Worm (Caenorhabditis elegans) whole organism, mixed stage, embryonic: Measurements from ENCODE around the gene pigc-1.

Source experiments
- M03D4.4 ChIP-seq: sonication (generic microtip); optimal IDR thresholded peaks from 2 replicates; lab custom pipeline; 2017; ENCODE audit warnings: mild to moderate bottlenecking, missing genetic modification characterization, missing compliant biosample characterization
- bed-3 ChIP-seq: fragments of 200-800 bp; sonication (Bioruptor generic); optimal IDR thresholded peaks from 3 replicates; lab custom pipeline; 2018; ENCODE audit warnings: mild to moderate bottlenecking, missing genetic modification characterization, moderate library complexity, missing compliant biosample characterization
- blmp-1 ChIP-seq: fragments of 150-350 bp; optimal IDR thresholded peaks from 2 replicates; lab custom pipeline; 2014; ENCODE audit warnings: missing biosample characterization, missing genetic modification characterization
- ceh-39 ChIP-seq: fragments of 150-350 bp; optimal IDR thresholded peaks from 2 replicates; lab custom pipeline; 2014; ENCODE audit warnings: missing biosample characterization, missing genetic modification characterization
- ceh-43 ChIP-seq: fragments of 200-800 bp; sonication (Bioruptor generic); optimal IDR thresholded peaks from 2 replicates; lab custom pipeline; 2018; ENCODE audit warnings: mild to moderate bottlenecking, missing genetic modification characterization, moderate library complexity, missing compliant biosample characterization
- ceh-83 ChIP-seq: fragments of 200-800 bp; sonication (Bioruptor generic); optimal IDR thresholded peaks from 2 replicates; lab custom pipeline; 2018; ENCODE audit warnings: mild to moderate bottlenecking, missing genetic modification characterization, missing compliant biosample characterization
- ces-1 ChIP-seq: fragments of 150-350 bp; optimal IDR thresholded peaks from 2 replicates; lab custom pipeline; 2014; ENCODE audit warnings: missing biosample characterization, missing genetic modification reagents, missing genetic modification characterization
- cnd-1 ChIP-seq: fragments of 200-800 bp; sonication (Bioruptor generic); optimal IDR thresholded peaks from 2 replicates; lab custom pipeline; 2018; ENCODE audit warnings: mild to moderate bottlenecking, missing genetic modification characterization, missing compliant biosample characterization
- drap-1 ChIP-seq: fragments of 200-800 bp; sonication (Bioruptor generic); optimal IDR thresholded peaks from 3 replicates; lab custom pipeline; 2018; ENCODE audit warnings: mild to moderate bottlenecking, missing genetic modification characterization, missing compliant biosample characterization
- elt-1 ChIP-seq: sonication (generic microtip); optimal IDR thresholded peaks from 2 replicates; lab custom pipeline; 2017; ENCODE audit warnings: missing genetic modification characterization, mild to moderate bottlenecking, missing compliant biosample characterization, antibody characterized with exemption, moderate library complexity, borderline replicate concordance; ENCODE audit not compliant: insufficient read depth
- elt-3 ChIP-seq: fragments of 150-350 bp; optimal IDR thresholded peaks from 2 replicates; lab custom pipeline; 2014; ENCODE audit warnings: missing biosample characterization, missing genetic modification characterization
- flh-1 ChIP-seq: fragments of 200-800 bp; sonication (Bioruptor generic); optimal IDR thresholded peaks from 2 replicates; lab custom pipeline; 2018; ENCODE audit warnings: mild to moderate bottlenecking, missing genetic modification characterization, moderate library complexity, missing compliant biosample characterization
- hlh-1 ChIP-seq: fragments of 150-350 bp; optimal IDR thresholded peaks from 2 replicates; lab custom pipeline; 2014; ENCODE audit warnings: missing biosample characterization, missing genetic modification reagents, missing genetic modification characterization
- lin-13 ChIP-seq: fragments of 150-350 bp; optimal IDR thresholded peaks from 2 replicates; lab custom pipeline; 2014; ENCODE audit warnings: missing biosample characterization, missing genetic modification characterization
- lin-32 ChIP-seq: fragments of 200-800 bp; sonication (Bioruptor generic); optimal IDR thresholded peaks from 2 replicates; lab custom pipeline; 2018; ENCODE audit warnings: mild to moderate bottlenecking, missing genetic modification characterization, missing compliant biosample characterization
- lsy-2 ChIP-seq: fragments of 150-350 bp; optimal IDR thresholded peaks from 2 replicates; lab custom pipeline; 2014; ENCODE audit warnings: missing biosample characterization, missing genetic modification characterization
- mab-5 ChIP-seq: fragments of 150-350 bp; optimal IDR thresholded peaks from 2 replicates; lab custom pipeline; 2014; ENCODE audit warnings: missing biosample characterization, missing genetic modification characterization
- mep-1 ChIP-seq: fragments of 150-350 bp; optimal IDR thresholded peaks from 2 replicates; lab custom pipeline; 2017; ENCODE audit warnings: missing biosample characterization, missing genetic modification reagents, missing genetic modification characterization, inconsistent platforms
- mls-2 ChIP-seq: sonication (generic microtip); optimal IDR thresholded peaks from 2 replicates; lab custom pipeline; 2016; ENCODE audit warnings: mild to moderate bottlenecking, missing genetic modification characterization, moderate library complexity, missing compliant biosample characterization
- nhr-12 ChIP-seq: fragments of 150-350 bp; optimal IDR thresholded peaks from 2 replicates; lab custom pipeline; 2014; ENCODE audit warnings: missing biosample characterization, missing genetic modification characterization
- nhr-2 ChIP-seq: fragments of 150-350 bp; optimal IDR thresholded peaks from 2 replicates; lab custom pipeline; 2014; ENCODE audit warnings: missing biosample characterization, missing genetic modification characterization
- nhr-237 ChIP-seq: fragments of 150-350 bp; optimal IDR thresholded peaks from 2 replicates; lab custom pipeline; 2014; ENCODE audit warnings: missing biosample characterization, missing genetic modification characterization
- nhr-28 ChIP-seq: fragments of 150-350 bp; optimal IDR thresholded peaks from 2 replicates; lab custom pipeline; 2014; ENCODE audit warnings: missing biosample characterization, missing genetic modification characterization
- nhr-76 ChIP-seq: sonication (generic microtip); optimal IDR thresholded peaks from 2 replicates; lab custom pipeline; 2017; ENCODE audit warnings: missing biosample characterization, missing genetic modification characterization
- pha-4 ChIP-seq: fragments of 150-350 bp; optimal IDR thresholded peaks from 2 replicates; lab custom pipeline; 2018; ENCODE audit warnings: missing biosample characterization, missing genetic modification reagents, missing genetic modification characterization
- sem-2 ChIP-seq: fragments of 200-800 bp; sonication (Bioruptor generic); optimal IDR thresholded peaks from 2 replicates; lab custom pipeline; 2018; ENCODE audit warnings: mild to moderate bottlenecking, missing genetic modification characterization, missing compliant biosample characterization
- snpc-4 ChIP-seq: fragments of 150-350 bp; optimal IDR thresholded peaks from 2 replicates; lab custom pipeline; 2014; ENCODE audit warnings: missing biosample characterization, missing genetic modification characterization
- sptf-1 ChIP-seq: sonication (generic microtip); optimal IDR thresholded peaks from 2 replicates; lab custom pipeline; 2017; ENCODE audit warnings: mild to moderate bottlenecking, missing genetic modification characterization, moderate library complexity, missing compliant biosample characterization
- tbx-8 ChIP-seq: fragments of 200-800 bp; sonication (Bioruptor generic); optimal IDR thresholded peaks from 2 replicates; lab custom pipeline; 2018; ENCODE audit warnings: mild to moderate bottlenecking, missing genetic modification characterization, moderate library complexity, missing compliant biosample characterization
- unc-120 ChIP-seq: sonication (generic microtip); optimal IDR thresholded peaks from 2 replicates; lab custom pipeline; 2017; ENCODE audit warnings: missing genetic modification characterization, missing compliant biosample characterization; ENCODE audit not compliant: poor library complexity, severe bottlenecking
- unc-62 ChIP-seq: fragments of 150-350 bp; optimal IDR thresholded peaks from 2 replicates; lab custom pipeline; 2014; ENCODE audit warnings: missing biosample characterization, missing genetic modification reagents, missing genetic modification characterization
- zip-8 ChIP-seq: fragments of 150-350 bp; optimal IDR thresholded peaks from 2 replicates; lab custom pipeline; 2014; ENCODE audit warnings: missing biosample characterization, missing genetic modification characterization

pigc-1 gene

DNA sequence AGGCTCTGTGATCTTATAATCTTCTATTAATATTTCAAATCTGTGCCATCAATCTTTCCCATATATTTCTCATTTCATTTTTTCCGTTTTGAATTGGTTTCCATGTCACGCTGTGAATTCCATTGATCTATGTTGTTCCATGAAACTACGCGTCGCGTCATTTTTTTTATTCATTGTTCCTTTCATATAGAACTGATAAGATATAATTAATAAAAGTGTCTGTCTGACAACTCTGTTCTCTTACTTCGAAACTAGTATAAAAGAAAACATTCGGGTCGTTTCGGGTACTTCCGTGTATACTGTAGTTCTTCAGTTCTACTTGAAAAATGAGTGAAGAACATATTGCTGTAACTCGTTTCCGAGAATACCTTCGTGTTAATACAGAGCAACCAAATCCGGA lies 31.6 kb upstream of the pigc-1 start, which contains the start of gene C10C5.3:
Gene C10C5.3 (plus strand): TSS at position 301 of the 400 bp plus-strand sequence.
- TF ChIP-seq pha-4 (no peak), tbx-8 (GFP tag; lab: Kevin White, UChicago) (no peak), ceh-39 (tag; lab: Kevin White, UChicago) (no peak), nhr-12 (no peak), nhr-237 (tag; lab: Kevin White, UChicago) (no peak), blmp-1 (no peak), snpc-4 (tag; lab: Kevin White, UChicago) (no peak), zip-8 (no peak), mls-2 (tag; lab: Kevin White, UChicago) (no peak), lin-32 (no peak), elt-3 (tag; lab: Kevin White, UChicago) (no peak), M03D4.4 (tag; lab: Kevin White, UChicago) (no peak), bed-3 (no peak), ceh-43 (GFP tag; lab: Kevin White, UChicago) (no peak), lin-13 (tag; lab: Kevin White, UChicago) (no peak), mab-5 (tag; lab: Kevin White, UChicago) (no peak), cnd-1 (tag; lab: Kevin White, UChicago) (no peak), ces-1 (GFP tag; lab: Kevin White, UChicago) (no peak), unc-120 (no peak), sem-2 (no peak)

DNA sequence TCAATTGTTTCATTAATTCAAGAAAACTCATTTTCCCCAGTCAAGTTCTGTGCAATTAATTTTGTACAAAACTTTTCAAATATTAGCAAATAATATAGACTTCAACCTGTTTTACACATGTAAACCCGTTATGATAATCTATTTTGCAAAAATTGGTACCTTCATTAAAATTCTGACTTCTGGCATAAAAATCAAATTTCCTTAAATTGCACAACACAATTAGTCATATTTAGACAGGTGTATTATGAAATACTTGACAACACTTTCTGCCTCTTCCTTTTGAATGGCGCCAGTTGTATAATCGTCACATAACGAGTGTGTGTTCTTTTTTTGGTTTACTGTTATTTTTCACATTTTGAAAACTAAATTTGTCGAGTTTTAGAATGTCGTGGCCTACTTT lies 28.2 kb upstream of the pigc-1 start, which contains the start of gene fbxc-58:
Gene fbxc-58 (plus strand): TSS at position 383 of the 400 bp plus-strand sequence.
- TF ChIP-seq tbx-8 (GFP tag; lab: Kevin White, UChicago) (no peak), M03D4.4 (tag; lab: Kevin White, UChicago) (no peak), snpc-4 (tag; lab: Kevin White, UChicago) (no peak), ces-1 (GFP tag; lab: Kevin White, UChicago) (peak; percentile 53), nhr-2 (tag; lab: Kevin White, UChicago) (no peak)
- TF ChIP-seq, all 35 proteins: peak for 1

DNA sequence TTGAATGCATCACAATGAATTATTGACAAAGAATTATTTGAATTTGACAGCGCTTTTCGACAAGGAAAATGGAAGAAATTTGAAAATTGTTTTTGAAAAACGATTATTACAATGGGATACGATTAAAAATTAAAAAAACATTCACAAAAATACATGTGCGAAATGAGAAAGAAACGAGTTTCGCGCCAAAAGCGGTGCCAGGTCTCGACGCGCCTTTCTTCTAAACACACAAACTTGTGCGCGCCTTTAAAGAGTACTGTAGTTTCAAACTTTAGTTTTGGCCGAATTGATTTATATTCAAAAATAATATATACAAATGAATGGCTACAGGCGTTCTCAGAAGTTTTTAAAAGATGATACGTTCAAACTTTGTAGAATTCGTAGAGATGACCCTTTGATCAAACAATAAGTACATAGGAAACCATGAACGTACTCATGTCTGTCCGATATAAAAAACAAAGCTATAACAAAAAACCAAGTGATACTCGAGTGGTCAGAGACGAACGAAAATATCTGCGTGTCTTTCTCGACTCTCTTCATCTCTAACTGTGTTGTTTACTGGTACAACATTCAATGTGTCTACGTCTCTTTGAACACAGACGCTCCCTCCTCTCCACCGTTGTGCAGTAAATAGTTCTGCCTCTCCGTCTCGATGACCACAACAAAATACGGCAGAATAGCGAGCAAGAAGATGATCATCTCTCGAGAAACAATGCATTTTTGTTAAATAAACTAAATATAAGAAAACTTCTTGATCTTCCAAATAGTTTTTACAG lies 25.1 kb upstream of the pigc-1 start:
- no peak for TF ChIP-seq mep-1 (tag; lab: Kevin White, UChicago)
- no peak for TF ChIP-seq unc-62 (GFP tag; lab: Kevin White, UChicago)
- TF ChIP-seq ces-1 (GFP tag; lab: Kevin White, UChicago): peak; percentile 2
- TF ChIP-seq tbx-8 (GFP tag; lab: Kevin White, UChicago): no peak
- no peak for TF ChIP-seq lin-32
- no peak for TF ChIP-seq unc-120
- TF ChIP-seq lin-13 (tag; lab: Kevin White, UChicago): no peak
- TF ChIP-seq flh-1: no peak
- no peak for TF ChIP-seq cnd-1 (tag; lab: Kevin White, UChicago)
- TF ChIP-seq ceh-39 (tag; lab: Kevin White, UChicago): no peak
- peak; percentile 29 for TF ChIP-seq hlh-1
- no peak for TF ChIP-seq M03D4.4 (tag; lab: Kevin White, UChicago)
- TF ChIP-seq zip-8: no peak
- TF ChIP-seq pha-4: peak; percentile 55
- no peak for TF ChIP-seq nhr-28 (tag; lab: Kevin White, UChicago)
- no peak for TF ChIP-seq nhr-76
- no peak for TF ChIP-seq nhr-237 (tag; lab: Kevin White, UChicago)
- TF ChIP-seq ceh-43 (GFP tag; lab: Kevin White, UChicago): no peak
- no peak for TF ChIP-seq mab-5 (tag; lab: Kevin White, UChicago)

DNA sequence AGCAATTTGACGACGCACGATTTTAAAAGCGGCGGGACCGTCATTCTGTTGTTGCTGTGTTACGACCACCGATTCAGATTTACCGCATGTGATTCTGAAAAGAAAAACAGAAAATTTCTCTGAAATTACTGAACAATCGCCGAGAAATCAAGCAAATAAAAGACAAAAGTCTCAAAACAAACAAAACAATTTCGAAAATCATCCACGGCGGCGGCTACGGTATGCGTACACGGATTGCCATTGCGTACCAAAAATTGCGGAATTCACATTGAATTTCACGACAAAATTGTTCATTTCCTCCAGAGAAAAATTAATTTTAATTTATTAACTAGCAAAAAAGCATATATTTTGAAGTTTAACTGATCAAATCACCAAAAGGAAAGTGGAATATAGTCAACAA lies 23.5 kb upstream of the pigc-1 start, which contains the start of gene pezo-1:
Gene pezo-1 (minus strand): TSS at position 101 of the 400 bp plus-strand sequence.
- TF ChIP-seq mep-1 (tag; lab: Kevin White, UChicago) (no peak), lsy-2 (tag; lab: Kevin White, UChicago) (peak; percentile 71), elt-3 (tag; lab: Kevin White, UChicago) (no peak)

DNA sequence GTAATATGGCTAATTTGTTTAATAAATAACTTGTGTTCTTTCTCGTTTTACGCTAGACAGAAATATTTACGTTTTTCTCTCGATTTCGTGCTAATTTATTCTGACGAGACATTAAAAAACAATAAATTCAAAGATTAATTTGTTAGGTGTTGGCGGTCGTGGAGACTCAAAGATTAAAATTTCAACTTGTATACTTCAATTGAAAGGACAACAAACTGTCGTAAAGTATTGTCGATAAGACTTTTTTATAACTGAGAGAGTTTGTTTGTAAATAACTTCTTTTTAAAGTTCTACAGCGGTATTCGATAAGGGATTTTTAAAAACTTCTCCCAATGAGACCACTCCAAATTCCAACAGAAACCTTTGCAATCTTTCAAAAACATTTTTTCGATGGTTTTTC lies 10.8 kb upstream of the pigc-1 start:
- TF ChIP-seq flh-1: no peak
- TF ChIP-seq nhr-28 (tag; lab: Kevin White, UChicago): no peak
- TF ChIP-seq sptf-1 (tag; lab: Kevin White, UChicago): no peak
- no peak for TF ChIP-seq zip-8
- no peak for TF ChIP-seq elt-1
- TF ChIP-seq M03D4.4 (tag; lab: Kevin White, UChicago): no peak
- no peak for TF ChIP-seq nhr-76
- TF ChIP-seq nhr-2 (tag; lab: Kevin White, UChicago): no peak
- no peak for TF ChIP-seq mep-1 (tag; lab: Kevin White, UChicago)
- TF ChIP-seq snpc-4 (tag; lab: Kevin White, UChicago): no peak
- no peak for TF ChIP-seq lin-32
- TF ChIP-seq ceh-83 (GFP tag; lab: Kevin White, UChicago): no peak
- no peak for TF ChIP-seq ceh-43 (GFP tag; lab: Kevin White, UChicago)
- TF ChIP-seq mab-5 (tag; lab: Kevin White, UChicago): no peak
- TF ChIP-seq drap-1 (GFP tag; lab: Kevin White, UChicago): no peak
- TF ChIP-seq mls-2 (tag; lab: Kevin White, UChicago): no peak
- no peak for TF ChIP-seq unc-120
- no peak for TF ChIP-seq unc-62 (GFP tag; lab: Kevin White, UChicago)
- TF ChIP-seq blmp-1: no peak
